Fruit fly (Drosophila melanogaster) whole organism, embryonic: ENCODE measurements around the gene CG3349.

Experiments
- BEAF-32 ChIP-seq: fragments of 200-800 bp; sonication (Bioruptor generic); optimal IDR thresholded peaks from 3 replicates; lab custom pipeline; 2017; ENCODE audit warnings: missing biosample characterization, missing genetic modification characterization, mild to moderate bottlenecking, moderate library complexity, missing genetic modification reagents
- Bdp1 ChIP-seq: fragments of 200-800 bp; sonication (Bioruptor generic); optimal IDR thresholded peaks from 3 replicates; lab custom pipeline; 2016; ENCODE audit warnings: missing biosample characterization, missing genetic modification characterization
- CG10462 ChIP-seq: fragments of 200-800 bp; sonication (Bioruptor generic); optimal IDR thresholded peaks from 2 replicates; lab custom pipeline; 2016; ENCODE audit warnings: missing biosample characterization, missing genetic modification characterization
- CG11456 ChIP-seq: fragments of 200-800 bp; sonication (Bioruptor generic); IDR thresholded peaks from 3 replicates; pipeline ENCODE4 v1.3.6; 2022; ENCODE audit warnings: missing biosample characterization, missing genetic modification characterization
- CG16813 ChIP-seq: fragments of 200-800 bp; sonication (Bioruptor generic); IDR thresholded peaks from 3 replicates; pipeline ENCODE4 v1.3.6; 2022; ENCODE audit warnings: missing biosample characterization, missing genetic modification characterization; ENCODE audit not compliant: partially characterized antibody
- CG17385 ChIP-seq: fragments of 200-800 bp; sonication (Bioruptor generic); optimal IDR thresholded peaks from 3 replicates; lab custom pipeline; 2018; ENCODE audit warnings: missing biosample characterization, mild to moderate bottlenecking, missing genetic modification characterization
- CG18476 ChIP-seq: fragments of 200-800 bp; sonication (Bioruptor generic); optimal IDR thresholded peaks from 2 replicates; lab custom pipeline; 2016; ENCODE audit warnings: missing biosample characterization, mild to moderate bottlenecking, missing genetic modification characterization
- CG2116 ChIP-seq: fragments of 200-800 bp; sonication (Bioruptor generic); optimal IDR thresholded peaks from 3 replicates; lab custom pipeline; 2018; ENCODE audit warnings: missing biosample characterization, mild to moderate bottlenecking, missing genetic modification characterization
- CG31365 ChIP-seq: fragments of 200-800 bp; sonication (Bioruptor generic); optimal IDR thresholded peaks from 2 replicates; lab custom pipeline; 2018; ENCODE audit warnings: missing biosample characterization, mild to moderate bottlenecking, missing genetic modification characterization
- CG33213 ChIP-seq: fragments of 200-800 bp; sonication (Bioruptor generic); optimal IDR thresholded peaks from 3 replicates; lab custom pipeline; 2016; ENCODE audit warnings: missing biosample characterization, missing genetic modification characterization
- CG4404 ChIP-seq: fragments of 200-800 bp; sonication (Bioruptor generic); IDR thresholded peaks from 2 replicates; pipeline ENCODE4 v1.3.6; 2022; ENCODE audit warnings: missing biosample characterization, missing genetic modification characterization
- CG4707 ChIP-seq: fragments of 200-800 bp; sonication (Bioruptor generic); optimal IDR thresholded peaks from 2 replicates; lab custom pipeline; 2018; ENCODE audit warnings: missing biosample characterization, mild to moderate bottlenecking, missing genetic modification characterization, moderate library complexity
- CG4854 ChIP-seq: fragments of 200-800 bp; sonication (Bioruptor generic); optimal IDR thresholded peaks from 2 replicates; lab custom pipeline; 2016; ENCODE audit warnings: missing biosample characterization, missing genetic modification characterization, inconsistent platforms
- CG7963 ChIP-seq: fragments of 200-800 bp; sonication (Bioruptor generic); IDR thresholded peaks from 3 replicates; pipeline ENCODE4 v1.3.6; 2022; ENCODE audit warnings: missing biosample characterization, missing genetic modification characterization; ENCODE audit not compliant: partially characterized antibody
- CG9215 ChIP-seq: fragments of 200-800 bp; sonication (Bioruptor generic); IDR thresholded peaks from 2 replicates; pipeline ENCODE4 v1.3.6; 2022; ENCODE audit warnings: missing biosample characterization, missing genetic modification characterization
- CG9932 ChIP-seq: fragments of 200-800 bp; sonication (Bioruptor generic); IDR thresholded peaks from 2 replicates; pipeline ENCODE4 v1.3.6; 2022; ENCODE audit warnings: missing biosample characterization, missing genetic modification characterization
- Deaf1 ChIP-seq: fragments of 200-800 bp; optimal IDR thresholded peaks from 3 replicates; lab custom pipeline; 2019; ENCODE audit warnings: missing biosample characterization, mild to moderate bottlenecking, missing genetic modification characterization, moderate library complexity
- ERR ChIP-seq: fragments of 200-800 bp; sonication (Bioruptor generic); optimal IDR thresholded peaks from 2 replicates; lab custom pipeline; 2016; ENCODE audit warnings: missing biosample characterization, missing genetic modification characterization
- Ets65A ChIP-seq: fragments of 200-800 bp; sonication (Bioruptor generic); peaks from one replicate; lab custom pipeline; 2016; ENCODE audit warnings: missing biosample characterization, missing genetic modification characterization
- Gug ChIP-seq: fragments of 200-800 bp; sonication (Bioruptor generic); IDR thresholded peaks from 4 replicates; pipeline ENCODE4 v1.3.6; 2022; ENCODE audit warnings: missing biosample characterization, missing genetic modification characterization
- H15 ChIP-seq: fragments of 200-800 bp; sonication (Bioruptor generic); IDR thresholded peaks from 3 replicates; pipeline ENCODE4 v1.3.6; 2022; ENCODE audit warnings: missing biosample characterization, missing genetic modification characterization
- HLH54F ChIP-seq: fragments of 200-800 bp; sonication (Bioruptor generic); optimal IDR thresholded peaks from 3 replicates; lab custom pipeline; 2016; ENCODE audit warnings: missing biosample characterization, missing genetic modification characterization
- Hr51 ChIP-seq, 2 experiments: fragments of 200-800 bp; sonication (Bioruptor generic); optimal IDR thresholded peaks; 2 replicates in 1 of 2; 3 replicates in 1 of 2; lab custom pipeline; 2016 to 2018; ENCODE audit warnings: missing biosample characterization in 2 of 2, missing genetic modification characterization in 2 of 2, mild to moderate bottlenecking in 1 of 2, moderate library complexity in 1 of 2
- Kr ChIP-seq: fragments of 200-800 bp; sonication (Bioruptor generic); optimal IDR thresholded peaks from 2 replicates; lab custom pipeline; 2017; ENCODE audit warnings: missing biosample characterization, mild to moderate bottlenecking, missing genetic modification characterization
- Rx ChIP-seq: fragments of 200-800 bp; sonication (Bioruptor generic); IDR thresholded peaks from 2 replicates; pipeline ENCODE4 v1.3.6; 2022; ENCODE audit warnings: missing biosample characterization, missing genetic modification characterization
- Six4 ChIP-seq: fragments of 200-800 bp; sonication (Bioruptor generic); optimal IDR thresholded peaks from 2 replicates; lab custom pipeline; 2016; ENCODE audit warnings: missing biosample characterization, missing genetic modification characterization
- Sry-β ChIP-seq: fragments of 200-800 bp; sonication (Bioruptor generic); optimal IDR thresholded peaks from 2 replicates; lab custom pipeline; 2018; ENCODE audit warnings: missing biosample characterization, mild to moderate bottlenecking, missing genetic modification characterization, moderate library complexity
- ci ChIP-seq: fragments of 200-800 bp; sonication (Bioruptor generic); IDR thresholded peaks from 3 replicates; pipeline ENCODE4 v1.3.6; 2022; ENCODE audit warnings: missing biosample characterization, missing genetic modification characterization
- croc ChIP-seq: fragments of 200-800 bp; sonication (Bioruptor generic); conservative IDR thresholded peaks from 3 replicates; pipeline ENCODE4 v1.3.6; 2022; ENCODE audit warnings: missing biosample characterization, missing genetic modification characterization
- dan ChIP-seq: fragments of 200-800 bp; sonication (Bioruptor generic); IDR thresholded peaks from 2 replicates; pipeline ENCODE4 v1.3.6; 2022; ENCODE audit warnings: missing biosample characterization, missing genetic modification characterization
- disco-r ChIP-seq: fragments of 200-800 bp; sonication (Bioruptor generic); optimal IDR thresholded peaks from 2 replicates; lab custom pipeline; 2016; ENCODE audit warnings: missing biosample characterization, missing genetic modification characterization
- gsb ChIP-seq: fragments of 200-800 bp; sonication (Bioruptor generic); IDR thresholded peaks from 2 replicates; pipeline ENCODE4 v1.3.6; 2022; ENCODE audit warnings: missing biosample characterization, missing genetic modification characterization
- hbn ChIP-seq: fragments of 200-800 bp; sonication (Bioruptor generic); IDR thresholded peaks from 2 replicates; pipeline ENCODE4 v1.3.6; 2022; ENCODE audit warnings: missing biosample characterization, missing genetic modification characterization; ENCODE audit not compliant: partially characterized antibody
- insv ChIP-seq, 2 experiments: fragments of 200-800 bp; sonication (Bioruptor generic); optimal IDR thresholded peaks; 3 replicates each; lab custom pipeline; 2016 to 2018; ENCODE audit warnings: missing biosample characterization in 2 of 2, missing genetic modification characterization in 2 of 2
- kah ChIP-seq: fragments of 200-800 bp; sonication (Bioruptor generic); optimal IDR thresholded peaks from 2 replicates; lab custom pipeline; 2018; ENCODE audit warnings: missing biosample characterization, mild to moderate bottlenecking, missing genetic modification characterization
- ken ChIP-seq: fragments of 200-800 bp; sonication (Bioruptor generic); IDR thresholded peaks from 3 replicates; pipeline ENCODE4 v1.3.6; 2022; ENCODE audit warnings: missing biosample characterization, missing genetic modification characterization
- lov ChIP-seq, 2 experiments: fragments of 200-800 bp in 1 of 2; fragments of >200 bp in 1 of 2; sonication (Bioruptor generic) in 1 of 2; IDR thresholded peaks in 1 of 2; optimal IDR thresholded peaks in 1 of 2; 2 replicates in 1 of 2; 3 replicates in 1 of 2; pipeline versions ENCODE4 v1.3.6 to Lab custom; 2017 to 2022; ENCODE audit warnings: missing biosample characterization in 1 of 2, missing genetic modification characterization in 1 of 2
- maf-S ChIP-seq: fragments of 200-800 bp; sonication (Bioruptor generic); optimal IDR thresholded peaks from 2 replicates; lab custom pipeline; 2016; ENCODE audit warnings: missing biosample characterization, missing genetic modification characterization
- nmo ChIP-seq: fragments of 200-800 bp; sonication (Bioruptor generic); optimal IDR thresholded peaks from 2 replicates; lab custom pipeline; 2018; ENCODE audit warnings: missing biosample characterization, mild to moderate bottlenecking, missing genetic modification characterization, moderate library complexity
- otp ChIP-seq: fragments of 200-800 bp; sonication (Bioruptor generic); IDR thresholded peaks from 3 replicates; pipeline ENCODE4, ENCODE4 v1.3.6; 2022; ENCODE audit warnings: missing biosample characterization, missing genetic modification characterization
- pum ChIP-seq: fragments of 200-800 bp; sonication (Bioruptor generic); optimal IDR thresholded peaks from 2 replicates; lab custom pipeline; 2016; ENCODE audit warnings: missing biosample characterization, missing genetic modification characterization
- pzg ChIP-seq: fragments of 200-800 bp; sonication (Bioruptor generic); optimal IDR thresholded peaks from 3 replicates; lab custom pipeline; 2018; ENCODE audit warnings: missing biosample characterization, mild to moderate bottlenecking, missing genetic modification characterization, moderate library complexity
- repo ChIP-seq: fragments of 200-800 bp; sonication (Bioruptor generic); optimal IDR thresholded peaks from 2 replicates; lab custom pipeline; 2016; ENCODE audit warnings: missing biosample characterization, missing genetic modification characterization
- sd ChIP-seq: fragments of 200-800 bp; sonication (Bioruptor generic); optimal IDR thresholded peaks from 3 replicates; lab custom pipeline; 2018; ENCODE audit warnings: missing biosample characterization, mild to moderate bottlenecking, missing genetic modification characterization, moderate library complexity
- sr ChIP-seq: fragments of 200-800 bp; sonication (Bioruptor generic); IDR thresholded peaks from 3 replicates; pipeline ENCODE4 v1.3.6; 2022; ENCODE audit warnings: missing biosample characterization, missing genetic modification characterization
- tgo ChIP-seq: fragments of 200-800 bp; sonication (Bioruptor generic); IDR thresholded peaks from 3 replicates; pipeline ENCODE4 v1.3.6; 2022; ENCODE audit warnings: missing biosample characterization, missing genetic modification characterization
- tin ChIP-seq: fragments of 200-800 bp; sonication (Bioruptor generic); optimal IDR thresholded peaks from 3 replicates; lab custom pipeline; 2016; ENCODE audit warnings: missing biosample characterization, missing genetic modification characterization
- tna ChIP-seq: fragments of 200-800 bp; sonication (Bioruptor generic); IDR thresholded peaks from 2 replicates; pipeline ENCODE4 v1.3.6; 2022; ENCODE audit warnings: missing biosample characterization, missing genetic modification characterization; ENCODE audit not compliant: partially characterized antibody
- ttk ChIP-seq: fragments of 200-800 bp; sonication (Bioruptor generic); IDR thresholded peaks from 2 replicates; pipeline ENCODE4 v2.1.2; 2022; ENCODE audit warnings: missing biosample characterization, missing genetic modification characterization

The CG3349 gene

dm6 chr3L:14999284-15000019 is 20.0 kb downstream of the CG3349 start, which contains the start of the genes mRpL39 and Prosbeta2 (continued):
- TF ChIP-seq disco-r (GFP tag; lab: Kevin White, UChicago) (no peak), Ets65A (peak; percentile 28), CG18476 (GFP tag; lab: Kevin White, UChicago) (peak; percentile 22), Six4 (peak; percentile 60), Bdp1 (no peak), CG4404 (GFP tag; lab: Robert Waterston, UW) (peak; percentile 72), CG33213 (GFP tag; lab: Kevin White, UChicago) (no peak), Deaf1 (tag; lab: Kevin White, UChicago) (no peak), lov (optimal IDR thresholded peaks at IDR 0.05; lab: Kevin White, UChicago) (no peak), lov (GFP tag; IDR thresholded peaks at IDR 0.05; lab: Robert Waterston, UW) (no peak), ERR (GFP tag; lab: Kevin White, UChicago) (no peak), CG9215 (GFP tag; lab: Robert Waterston, UW) (peak; percentile 83), sr (GFP tag; lab: Robert Waterston, UW) (no peak), ken (peak; percentile 30; the same call in 1 of the 3 replicates), CG7963 (GFP tag; lab: Robert Waterston, UW) (peak; percentile 57; the same call in 2 of the 3 replicates), croc (GFP tag; lab: Robert Waterston, UW) (peak; percentile 26; the same call in 1 of the 3 replicates), Rx (GFP tag; lab: Robert Waterston, UW) (0 out of 2 replicates have a peak, but pooled peaks have one; percentile 27), tgo (GFP tag; lab: Robert Waterston, UW) (peak; percentile 77), Gug (GFP tag; lab: Robert Waterston, UW) (peak; percentile 73; the same call in 3 of the 4 replicates), tin (peak; percentile 65), ci (GFP tag; lab: Robert Waterston, UW) (peak; percentile 10; the same call in 1 of the 3 replicates), insv (GFP tag; optimal IDR thresholded peaks at IDR 0.05; lab: Kevin White, UChicago) (no peak), CG2116 (GFP tag; lab: Kevin White, UChicago) (peak; percentile 46), otp (GFP tag; lab: Robert Waterston, UW) (no peak), H15 (GFP tag; lab: Robert Waterston, UW) (0 out of 3 replicates have a peak, but pooled peaks have one; percentile 19), Kr (GFP tag; lab: Kevin White, UChicago) (no peak), CG4707 (no peak), pzg (GFP tag; lab: Kevin White, UChicago) (peak; percentile 35), nmo (no peak), maf-S (no peak), Sry-β (GFP tag; lab: Kevin White, UChicago) (peak; percentile 84), repo (GFP tag; lab: Kevin White, UChicago) (no peak), CG11456 (GFP tag; lab: Robert Waterston, UW) (peak; percentile 64; the same call in 1 of the 3 replicates), ttk (GFP tag; lab: Robert Waterston, UW) (peak; percentile 30; the same call in 1 of the 2 replicates), gsb (GFP tag; lab: Robert Waterston, UW) (no peak), dan (no peak), CG9932 (peak; percentile 74), CG31365 (tag; lab: Kevin White, UChicago) (no peak), hbn (GFP tag; lab: Robert Waterston, UW) (peak; percentile 92), Hr51 (GFP tag; optimal IDR thresholded peaks at IDR 0.05; lab: Kevin White, UChicago) (no peak), CG10462 (no peak), HLH54F (GFP tag; lab: Kevin White, UChicago) (no peak), sd (tag; lab: Kevin White, UChicago) (no peak), pum (GFP tag; lab: Kevin White, UChicago) (no peak), CG4854 (GFP tag; lab: Kevin White, UChicago) (no peak), BEAF-32 (GFP tag; lab: Kevin White, UChicago) (peak; percentile 67), CG16813 (GFP tag; lab: Robert Waterston, UW) (peak; percentile 94), kah (GFP tag; lab: Kevin White, UChicago) (no peak), CG17385 (GFP tag; lab: Kevin White, UChicago) (no peak), tna (GFP tag; lab: Robert Waterston, UW) (peak; percentile 75)
